Fruit fly (Drosophila melanogaster): ENCODE data around the gene CG1138.

- TF ChIP-seq Myc (optimal IDR thresholded peaks at IDR 0.05) (no peak), psq (optimal IDR thresholded peaks at IDR 0.05) (no peak), insv (optimal IDR thresholded peaks at IDR 0.05) (no peak), ttk (optimal IDR thresholded peaks at IDR 0.05) (no peak), h (optimal IDR thresholded peaks at IDR 0.05) (no peak)
Observed at dm6 chr3R:6629851-6630250, 32.0 kb upstream of the CG1138 start, which contains the start of gene sunz.
